Worm (Caenorhabditis elegans) whole organism, L2 larva: Measurements from ENCODE around the gene ugt-9.

Source experiments
- C34F6.9 ChIP-seq: fragments of 150-350 bp; optimal IDR thresholded peaks from 2 replicates; lab custom pipeline; 2014; ENCODE audit warnings: missing biosample characterization, missing genetic modification characterization
- blmp-1 ChIP-seq: sonication (generic microtip); optimal IDR thresholded peaks from 2 replicates; lab custom pipeline; 2017; ENCODE audit warnings: missing genetic modification characterization, mild to moderate bottlenecking, missing compliant biosample characterization, antibody characterized with exemption, moderate library complexity; ENCODE audit not compliant: insufficient read depth
- lin-11 ChIP-seq: fragments of 150-350 bp; sonication (generic microtip); optimal IDR thresholded peaks from 2 replicates; lab custom pipeline; 2014; ENCODE audit warnings: missing biosample characterization, missing genetic modification characterization, inconsistent platforms, mixed read lengths
- lin-39 ChIP-seq: fragments of 150-350 bp; optimal IDR thresholded peaks from 2 replicates; lab custom pipeline; 2014; ENCODE audit warnings: missing biosample characterization, missing genetic modification reagents, missing genetic modification characterization
- nhr-12 ChIP-seq: fragments of 150-350 bp; optimal IDR thresholded peaks from 2 replicates; lab custom pipeline; 2014; ENCODE audit warnings: missing biosample characterization, missing genetic modification characterization
- nhr-237 ChIP-seq: fragments of 150-350 bp; optimal IDR thresholded peaks from 2 replicates; lab custom pipeline; 2014; ENCODE audit warnings: missing biosample characterization, missing genetic modification characterization
- nhr-77 ChIP-seq: fragments of 150-350 bp; optimal IDR thresholded peaks from 2 replicates; lab custom pipeline; 2014; ENCODE audit warnings: missing biosample characterization, missing genetic modification characterization
- sma-9 ChIP-seq, 2 experiments: fragments of 150-350 bp in 1 of 2; sonication (generic microtip) in 1 of 2; optimal IDR thresholded peaks; 2 replicates each; lab custom pipeline; 2014 to 2016; ENCODE audit warnings: missing genetic modification characterization in 2 of 2, mild to moderate bottlenecking in 1 of 2, missing biosample characterization in 1 of 2, missing compliant biosample characterization in 1 of 2, missing genetic modification reagents in 1 of 2, moderate library complexity in 1 of 2
- unc-39 ChIP-seq: fragments of 150-350 bp; optimal IDR thresholded peaks from 2 replicates; lab custom pipeline; 2014; ENCODE audit warnings: missing biosample characterization, missing genetic modification characterization
- unc-62 ChIP-seq: fragments of 150-350 bp; optimal IDR thresholded peaks from 2 replicates; lab custom pipeline; 2014; ENCODE audit warnings: missing biosample characterization, missing genetic modification reagents, missing genetic modification characterization
- zag-1 ChIP-seq: fragments of 150-350 bp; optimal IDR thresholded peaks from 2 replicates; lab custom pipeline; 2014; ENCODE audit warnings: missing biosample characterization, missing genetic modification characterization

DNA sequence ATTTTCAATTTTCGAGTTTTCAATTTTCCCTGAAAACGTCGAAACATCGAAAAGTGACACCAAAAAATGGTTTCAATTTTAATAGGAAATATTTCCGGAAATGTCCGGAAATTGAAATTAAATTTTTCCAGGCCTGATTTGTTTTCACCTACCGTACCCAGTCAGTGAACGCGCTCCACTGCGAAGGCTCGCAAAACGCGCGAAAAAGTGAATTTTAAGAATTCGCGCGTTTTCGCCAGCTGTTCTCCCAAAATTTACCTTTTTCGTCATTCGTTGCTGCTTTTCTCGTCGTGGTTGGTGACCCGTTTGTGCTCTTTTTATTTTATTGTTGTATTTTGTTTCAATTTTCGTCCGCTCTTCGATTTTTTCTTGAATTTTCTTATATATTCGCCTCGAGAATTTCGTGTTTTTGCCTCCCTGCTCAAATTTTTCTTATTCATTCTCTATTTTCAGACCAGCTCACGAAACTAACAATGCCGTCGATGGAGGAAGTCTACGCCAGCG, 5.8 kb upstream of the ugt-9 start, which contains the start of gene T19H12.2:
- no peak for TF ChIP-seq nhr-12 (tag; lab: Kevin White, UChicago)
- no peak for TF ChIP-seq C34F6.9
- TF ChIP-seq lin-39 (tag; lab: Kevin White, UChicago) = no peak
- no peak for TF ChIP-seq unc-39 (tag; lab: Kevin White, UChicago)
- TF ChIP-seq unc-62 = no peak
- no peak for TF ChIP-seq sma-9 (GFP tag; optimal IDR thresholded peaks at IDR 0.05; lab: Kevin White, UChicago)
- no peak for TF ChIP-seq sma-9 (tag; optimal IDR thresholded peaks at IDR 0.05; lab: Kevin White, UChicago)
- TF ChIP-seq nhr-237 (tag; lab: Kevin White, UChicago) = no peak
- TF ChIP-seq blmp-1 = no peak
- no peak for TF ChIP-seq nhr-77 (tag; lab: Kevin White, UChicago)
- no peak for TF ChIP-seq zag-1
- no peak for TF ChIP-seq lin-11 (tag; lab: Kevin White, UChicago)
